Worm (Caenorhabditis elegans) whole organism, young adult: ENCODE results near the gene F09E5.12.

Experiments used
- B0035.1 ChIP-seq: sonication (generic microtip); optimal IDR thresholded peaks from 2 replicates; lab custom pipeline; 2016; ENCODE audit warnings: missing genetic modification characterization, mild to moderate bottlenecking, missing compliant biosample characterization, missing genotype, missing genetic modification reagents
- D2030.7 ChIP-seq: fragments of 200-800 bp; sonication (Bioruptor generic); IDR thresholded peaks from 2 replicates; pipeline ENCODE4 v1.3.6; 2022; ENCODE audit warnings: missing genetic modification reagents, missing genetic modification characterization, missing compliant biosample characterization
- F22D6.2 ChIP-seq: sonication (generic microtip); optimal IDR thresholded peaks from 2 replicates; lab custom pipeline; 2016; ENCODE audit warnings: mild to moderate bottlenecking, missing genetic modification characterization, missing compliant biosample characterization
- F55B11.4 ChIP-seq: sonication (generic microtip); optimal IDR thresholded peaks from 2 replicates; lab custom pipeline; 2016; ENCODE audit warnings: missing compliant biosample characterization, missing genetic modification characterization, borderline replicate concordance; ENCODE audit not compliant: insufficient read depth
- K12H6.12 ChIP-seq: fragments of 200-800 bp; sonication (Bioruptor generic); optimal IDR thresholded peaks from 2 replicates; lab custom pipeline; 2018; ENCODE audit warnings: mild to moderate bottlenecking, missing genetic modification characterization, missing compliant biosample characterization
- Y53F4B.3 ChIP-seq: fragments of 200-800 bp; sonication (Bioruptor generic); IDR thresholded peaks from 2 replicates; pipeline ENCODE4 v1.3.6; 2022; ENCODE audit warnings: missing genetic modification reagents, missing genetic modification characterization, missing compliant biosample characterization
- Y53G8AR.9 ChIP-seq: fragments of 200-800 bp; sonication (Bioruptor generic); conservative IDR thresholded peaks from 2 replicates; pipeline ENCODE4 v1.3.6; 2022; ENCODE audit warnings: missing genetic modification reagents, missing genetic modification characterization, missing compliant biosample characterization
- ZK185.1 ChIP-seq: sonication (generic microtip); optimal IDR thresholded peaks from 2 replicates; lab custom pipeline; 2016; ENCODE audit warnings: mild to moderate bottlenecking, missing genetic modification characterization, missing compliant biosample characterization; ENCODE audit not compliant: poor library complexity, severe bottlenecking
- aptf-3 ChIP-seq: fragments of 200-800 bp; sonication (Bioruptor generic); IDR thresholded peaks from 2 replicates; pipeline ENCODE4 v1.3.6; 2022; ENCODE audit warnings: missing genetic modification characterization, missing compliant biosample characterization
- bed-2 ChIP-seq: fragments of 200-800 bp; sonication (Bioruptor generic); IDR thresholded peaks from 2 replicates; pipeline ENCODE4 v1.3.6; 2022; ENCODE audit warnings: missing genetic modification reagents, missing genetic modification characterization, missing compliant biosample characterization
- cebp-1 ChIP-seq, 2 experiments: fragments of 200-800 bp in 1 of 2; sonication (Bioruptor generic) in 1 of 2; sonication (generic microtip) in 1 of 2; IDR thresholded peaks in 1 of 2; optimal IDR thresholded peaks in 1 of 2; 2 replicates each; pipeline versions ENCODE4 v1.3.6 to Lab custom; 2017 to 2022; ENCODE audit warnings: missing compliant biosample characterization in 2 of 2, missing genetic modification characterization in 2 of 2, mild to moderate bottlenecking in 1 of 2, missing genetic modification reagents in 1 of 2, moderate library complexity in 1 of 2
- ceh-100 ChIP-seq: fragments of 200-800 bp; sonication (Bioruptor generic); IDR thresholded peaks from 2 replicates; pipeline ENCODE4 v1.3.6; 2022; ENCODE audit warnings: missing genetic modification reagents, missing genetic modification characterization, missing compliant biosample characterization
- ceh-58 ChIP-seq: fragments of 200-800 bp; sonication (Bioruptor generic); IDR thresholded peaks from 2 replicates; pipeline ENCODE4 v1.3.6; 2022; ENCODE audit warnings: missing genetic modification characterization, missing compliant biosample characterization
- ceh-79 ChIP-seq: sonication (generic microtip); optimal IDR thresholded peaks from 2 replicates; lab custom pipeline; 2017; ENCODE audit warnings: mild to moderate bottlenecking, missing genetic modification characterization, missing compliant biosample characterization
- dpl-1 ChIP-seq: fragments of 150-350 bp; optimal IDR thresholded peaks from 2 replicates; lab custom pipeline; 2014; ENCODE audit warnings: missing biosample characterization, missing genetic modification reagents, missing genetic modification characterization
- efl-1 ChIP-seq: fragments of 150-350 bp; optimal IDR thresholded peaks from 2 replicates; lab custom pipeline; 2014; ENCODE audit warnings: missing biosample characterization, missing genetic modification reagents, missing genetic modification characterization
- egrh-3 ChIP-seq: fragments of 200-800 bp; sonication (Bioruptor generic); IDR thresholded peaks from 2 replicates; pipeline ENCODE4 v1.3.6; 2022; ENCODE audit warnings: missing genetic modification reagents, missing genetic modification characterization, missing compliant biosample characterization
- ekl-4 ChIP-seq: fragments of 200-800 bp; sonication (Bioruptor generic); IDR thresholded peaks from 2 replicates; pipeline ENCODE4 v1.3.6; 2022; ENCODE audit warnings: missing genetic modification reagents, missing genetic modification characterization, missing compliant biosample characterization
- ets-4 ChIP-seq: fragments of 200-800 bp; sonication (Bioruptor generic); optimal IDR thresholded peaks from 2 replicates; lab custom pipeline; 2018; ENCODE audit warnings: mild to moderate bottlenecking, missing genetic modification characterization, missing compliant biosample characterization
- gei-17 ChIP-seq: fragments of 200-800 bp; sonication (Bioruptor generic); optimal IDR thresholded peaks from 2 replicates; lab custom pipeline; 2018; ENCODE audit warnings: mild to moderate bottlenecking, missing genetic modification characterization, missing compliant biosample characterization
- hlh-26 ChIP-seq: fragments of 200-800 bp; sonication (Bioruptor generic); conservative IDR thresholded peaks from 2 replicates; pipeline ENCODE4 v1.3.6; 2022; ENCODE audit warnings: missing genetic modification reagents, missing genetic modification characterization, missing compliant biosample characterization
- hmg-1.2 ChIP-seq: fragments of 200-800 bp; sonication (Bioruptor generic); IDR thresholded peaks from 2 replicates; pipeline ENCODE4 v1.3.6; 2022; ENCODE audit warnings: missing genetic modification reagents, missing genetic modification characterization, missing compliant biosample characterization
- lin-26 ChIP-seq: fragments of 200-800 bp; sonication (Bioruptor generic); IDR thresholded peaks from 2 replicates; pipeline ENCODE4 v1.3.6; 2022; ENCODE audit warnings: missing genetic modification reagents, missing genetic modification characterization, missing compliant biosample characterization
- madf-6 ChIP-seq: fragments of 200-800 bp; sonication (Bioruptor generic); IDR thresholded peaks from 2 replicates; pipeline ENCODE4 v1.3.6; 2022; ENCODE audit warnings: missing genetic modification reagents, missing genetic modification characterization, missing compliant biosample characterization
- mxl-1 ChIP-seq: sonication (generic microtip); optimal IDR thresholded peaks from 2 replicates; lab custom pipeline; 2016; ENCODE audit warnings: missing genetic modification characterization, missing compliant biosample characterization
- nfya-2 ChIP-seq: fragments of 200-800 bp; sonication (Bioruptor generic); IDR thresholded peaks from 2 replicates; pipeline ENCODE4 v1.3.6; 2022; ENCODE audit warnings: missing genetic modification reagents, missing genetic modification characterization, missing compliant biosample characterization
- nfyb-1 ChIP-seq: fragments of 200-800 bp; sonication (Bioruptor generic); IDR thresholded peaks from 2 replicates; pipeline ENCODE4 v1.3.6; 2022; ENCODE audit warnings: missing genetic modification reagents, missing genetic modification characterization, missing compliant biosample characterization
- nhr-179 ChIP-seq: sonication (generic microtip); optimal IDR thresholded peaks from 2 replicates; lab custom pipeline; 2016; ENCODE audit warnings: mild to moderate bottlenecking, missing genetic modification characterization, missing compliant biosample characterization
- nhr-27 ChIP-seq: fragments of 200-800 bp; sonication (Bioruptor generic); optimal IDR thresholded peaks from 2 replicates; lab custom pipeline; 2018; ENCODE audit warnings: mild to moderate bottlenecking, missing genetic modification characterization, moderate library complexity, missing compliant biosample characterization
- pbrm-1 ChIP-seq: fragments of 200-800 bp; sonication (Bioruptor generic); IDR thresholded peaks from 2 replicates; pipeline ENCODE4 v1.3.6; 2022; ENCODE audit warnings: missing genetic modification reagents, missing genetic modification characterization, missing compliant biosample characterization
- pha-4 ChIP-seq: fragments of 150-350 bp; sonication (generic microtip); optimal IDR thresholded peaks from 2 replicates; lab custom pipeline; 2014; ENCODE audit warnings: missing biosample characterization, missing genetic modification reagents, missing genetic modification characterization
- rpc-1 ChIP-seq, 2 experiments: fragments of 150-350 bp in 1 of 2; sonication (generic microtip) in 1 of 2; optimal IDR thresholded peaks; 2 replicates each; lab custom pipeline; 2014 to 2018; ENCODE audit warnings: missing biosample characterization in 1 of 2, missing genetic modification characterization in 1 of 2, missing genetic modification reagents in 1 of 2, missing genotype in 1 of 2
- snpc-1.3 ChIP-seq: sonication (generic microtip); optimal IDR thresholded peaks from 2 replicates; lab custom pipeline; 2017; ENCODE audit warnings: missing genetic modification characterization, mild to moderate bottlenecking, missing compliant biosample characterization, antibody characterized with exemption, moderate library complexity, missing genotype, missing genetic modification reagents; ENCODE audit not compliant: insufficient read depth
- snpc-3.4 ChIP-seq: sonication (generic microtip); optimal IDR thresholded peaks from 2 replicates; lab custom pipeline; 2017; ENCODE audit warnings: missing genetic modification characterization, mild to moderate bottlenecking, missing compliant biosample characterization, antibody characterized with exemption, moderate library complexity, missing genotype, missing genetic modification reagents
- somi-1 ChIP-seq: fragments of 200-800 bp; sonication (Bioruptor generic); optimal IDR thresholded peaks from 2 replicates; lab custom pipeline; 2018; ENCODE audit warnings: mild to moderate bottlenecking, missing genetic modification characterization, missing compliant biosample characterization
- sptf-2 ChIP-seq: fragments of 200-800 bp; sonication (Bioruptor generic); optimal IDR thresholded peaks from 2 replicates; lab custom pipeline; 2018; ENCODE audit warnings: mild to moderate bottlenecking, missing genetic modification characterization, missing compliant biosample characterization
- unc-130 ChIP-seq: sonication (generic microtip); optimal IDR thresholded peaks from 2 replicates; lab custom pipeline; 2016; ENCODE audit warnings: missing genetic modification reagents, missing genetic modification characterization, missing compliant biosample characterization
- zfh-2 ChIP-seq: fragments of 200-800 bp; sonication (Bioruptor generic); conservative IDR thresholded peaks from 2 replicates; pipeline ENCODE4 v1.3.6; 2022; ENCODE audit warnings: missing genetic modification reagents, missing genetic modification characterization, missing compliant biosample characterization
- ztf-18 ChIP-seq: sonication (generic microtip); optimal IDR thresholded peaks from 2 replicates; lab custom pipeline; 2016; ENCODE audit warnings: missing genotype, mild to moderate bottlenecking, missing genetic modification characterization, missing compliant biosample characterization
- ztf-22 ChIP-seq: fragments of 200-800 bp; sonication (Bioruptor generic); optimal IDR thresholded peaks from 2 replicates; lab custom pipeline; 2018; ENCODE audit warnings: mild to moderate bottlenecking, missing genetic modification characterization, moderate library complexity, missing compliant biosample characterization
- ztf-26 ChIP-seq: sonication (generic microtip); optimal IDR thresholded peaks from 2 replicates; lab custom pipeline; 2017; ENCODE audit warnings: missing genetic modification characterization, missing compliant biosample characterization
- ztf-28 ChIP-seq: fragments of 200-800 bp; sonication (Bioruptor generic); IDR thresholded peaks from 2 replicates; pipeline ENCODE4 v1.3.6; 2022; ENCODE audit warnings: missing genetic modification reagents, missing genetic modification characterization, missing compliant biosample characterization

Gene F09E5.12

DNA sequence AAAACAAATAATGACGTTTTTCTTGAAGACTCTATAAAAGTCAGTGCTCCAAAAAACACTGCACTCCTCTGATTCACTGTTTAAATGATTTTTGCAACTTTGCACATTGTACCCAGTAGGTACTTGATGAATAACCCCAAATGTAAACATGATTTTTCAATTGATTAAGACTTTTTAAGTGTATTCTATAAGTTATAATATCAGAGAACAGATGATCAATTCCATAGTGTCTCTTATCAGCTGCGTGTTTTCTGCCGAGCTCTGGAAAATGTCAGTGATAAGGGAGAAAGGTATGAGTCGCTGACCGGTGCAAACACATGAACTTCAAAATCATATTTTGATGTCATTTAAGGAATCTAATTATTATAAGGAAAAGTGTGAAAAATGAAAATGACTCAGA lies 46.8 kb downstream of the F09E5.12 start (continued):
- TF ChIP-seq nhr-27 (tag; lab: Kevin White, UChicago) (no peak), cebp-1 (GFP tag; IDR thresholded peaks at IDR 0.05; lab: Robert Waterston, UW) (no peak), cebp-1 (tag; optimal IDR thresholded peaks at IDR 0.05; lab: Kevin White, UChicago) (peak; percentile 46), ztf-26 (tag; lab: Kevin White, UChicago) (no peak), B0035.1 (tag; lab: Kevin White, UChicago) (no peak), somi-1 (GFP tag; lab: Kevin White, UChicago) (no peak), efl-1 (GFP tag; lab: Kevin White, UChicago) (no peak), nfya-2 (GFP tag; lab: Robert Waterston, UW) (no peak), Y53F4B.3 (GFP tag; lab: Robert Waterston, UW) (no peak), ztf-18 (no peak), K12H6.12 (tag; lab: Kevin White, UChicago) (no peak), aptf-3 (GFP tag; lab: Robert Waterston, UW) (no peak), dpl-1 (GFP tag; lab: Kevin White, UChicago) (no peak)

DNA sequence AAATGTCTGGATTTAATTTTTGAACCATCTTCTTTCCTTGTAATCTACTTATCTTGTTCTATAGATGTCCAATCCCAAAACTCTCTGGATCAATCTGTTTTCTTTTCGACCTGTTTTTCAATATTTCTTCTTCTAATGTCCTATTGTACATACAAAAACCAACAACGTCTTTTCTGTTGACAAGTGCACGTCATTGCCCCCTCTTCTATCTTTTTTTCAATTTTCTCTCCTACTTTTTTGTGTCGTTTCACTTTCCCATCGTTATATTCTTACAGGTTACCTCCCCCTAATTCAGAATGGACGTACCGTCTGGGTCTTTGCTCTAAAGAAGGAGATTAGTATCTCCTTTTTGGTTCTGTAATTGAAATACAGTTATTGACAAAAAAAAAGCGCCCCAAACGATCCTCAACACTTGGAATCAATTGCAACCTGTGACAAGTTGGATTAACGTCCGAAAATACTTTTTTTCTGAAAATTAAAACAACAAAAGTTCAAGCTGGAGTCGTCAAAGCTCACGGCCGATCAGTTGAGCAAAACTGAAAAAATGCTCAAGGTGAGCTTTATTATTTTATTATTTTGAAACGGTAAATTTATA lies 47.7 kb downstream of the F09E5.12 start, which contains the start of gene vhp-1:
Gene vhp-1, plus strand, starts transcription at position 545 of the 595 bp plus-strand sequence.
- TF ChIP-seq cebp-1 (GFP tag; IDR thresholded peaks at IDR 0.05; lab: Robert Waterston, UW) (no peak), cebp-1 (tag; optimal IDR thresholded peaks at IDR 0.05; lab: Kevin White, UChicago) (no peak), egrh-3 (no peak), ekl-4 (GFP tag; lab: Robert Waterston, UW) (no peak), lin-26 (GFP tag; lab: Robert Waterston, UW) (no peak), zfh-2 (no peak), unc-130 (GFP tag; lab: Kevin White, UChicago) (no peak), hmg-1.2 (GFP tag; lab: Robert Waterston, UW) (no peak), bed-2 (GFP tag; lab: Robert Waterston, UW) (no peak), F55B11.4 (no peak)

DNA sequence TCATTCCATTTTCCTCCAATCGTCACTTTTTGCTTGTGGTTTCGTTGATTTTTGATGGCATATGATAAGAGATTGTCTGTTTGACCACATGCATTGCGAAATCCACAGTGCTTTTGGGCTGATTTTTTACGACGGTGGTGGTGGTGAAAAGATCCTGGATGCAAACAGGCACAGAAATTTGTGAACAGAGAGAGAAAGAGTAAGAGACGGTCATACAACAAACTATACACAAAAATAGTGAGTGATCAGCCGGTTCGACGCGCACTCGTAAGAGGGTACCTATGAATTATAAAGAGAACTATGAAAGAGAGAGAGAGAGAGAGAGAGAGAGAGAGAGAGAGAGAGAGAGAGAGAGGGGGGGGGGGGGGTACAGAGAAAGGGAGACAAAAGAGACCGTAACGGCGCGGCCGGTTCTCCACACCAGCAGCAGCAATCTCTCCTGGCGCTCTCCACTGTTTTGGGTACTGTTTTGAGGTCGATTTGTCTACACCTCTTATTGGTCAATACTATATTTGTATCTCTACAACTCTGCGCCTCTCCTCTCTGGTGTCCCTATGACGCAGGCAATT lies 48.7 kb downstream of the F09E5.12 start:
- TF ChIP-seq hlh-26 (GFP tag; lab: Robert Waterston, UW) = no peak
- TF ChIP-seq pha-4 (tag; lab: Kevin White, UChicago) = no peak
- TF ChIP-seq Y53G8AR.9 (GFP tag; lab: Robert Waterston, UW) = no peak
- TF ChIP-seq snpc-3.4 (tag; lab: Kevin White, UChicago) = no peak
- no peak for TF ChIP-seq dpl-1 (GFP tag; lab: Kevin White, UChicago)
- TF ChIP-seq nfyb-1 = 0 out of 2 replicates have a peak, but pooled peaks have one; percentile 18
- TF ChIP-seq pbrm-1 (GFP tag; lab: Robert Waterston, UW) = no peak
- no peak for TF ChIP-seq sptf-2 (GFP tag; lab: Kevin White, UChicago)
- TF ChIP-seq zfh-2 = peak; percentile 98
- no peak for TF ChIP-seq ets-4 (GFP tag; lab: Kevin White, UChicago)
- no peak for TF ChIP-seq snpc-1.3 (tag; lab: Kevin White, UChicago)
- no peak for TF ChIP-seq lin-26 (GFP tag; lab: Robert Waterston, UW)
- no peak for TF ChIP-seq F55B11.4
- peak; percentile 10 for TF ChIP-seq ztf-22 (GFP tag; lab: Kevin White, UChicago)
- TF ChIP-seq ceh-58 (GFP tag; lab: Robert Waterston, UW) = no peak
- peak; percentile 18 for TF ChIP-seq ZK185.1 (tag; lab: Kevin White, UChicago)
- no peak for TF ChIP-seq ztf-28 (GFP tag; lab: Robert Waterston, UW)
- no peak for TF ChIP-seq ceh-79 (tag; lab: Kevin White, UChicago)
- TF ChIP-seq efl-1 (GFP tag; lab: Kevin White, UChicago) = no peak
- no peak for TF ChIP-seq ceh-100
- no peak for TF ChIP-seq nhr-179 (tag; lab: Kevin White, UChicago)
- peak; percentile 46 for TF ChIP-seq gei-17 (GFP tag; lab: Kevin White, UChicago)
- no peak for TF ChIP-seq D2030.7 (GFP tag; lab: Robert Waterston, UW)
- TF ChIP-seq rpc-1 (optimal IDR thresholded peaks at IDR 0.05; lab: Kevin White, UChicago) = no peak
- TF ChIP-seq rpc-1 (tag; optimal IDR thresholded peaks at IDR 0.05; lab: Kevin White, UChicago) = no peak
- no peak for TF ChIP-seq mxl-1 (tag; lab: Kevin White, UChicago)
- no peak for TF ChIP-seq F22D6.2
- peak; percentile 83 for TF ChIP-seq hmg-1.2 (GFP tag; lab: Robert Waterston, UW)
- no peak for TF ChIP-seq bed-2 (GFP tag; lab: Robert Waterston, UW)
- TF ChIP-seq madf-6 (GFP tag; lab: Robert Waterston, UW) = no peak
